Worm (Caenorhabditis elegans) whole organism, L2 larva: Measurements from ENCODE around the gene B0035.18.

ENCODE experiments used
- aly-2 ChIP-seq: fragments of 150-350 bp; optimal IDR thresholded peaks from 2 replicates; lab custom pipeline; 2014; ENCODE audit warnings: missing biosample characterization, missing genetic modification characterization
- ama-1 ChIP-seq: fragments of 150-350 bp; optimal IDR thresholded peaks from 2 replicates; lab custom pipeline; 2018; ENCODE audit warnings: inconsistent platforms
- dmd-4 ChIP-seq: sonication (generic microtip); optimal IDR thresholded peaks from 2 replicates; lab custom pipeline; 2017; ENCODE audit warnings: missing biosample characterization, missing genetic modification characterization
- egl-27 ChIP-seq: sonication (generic microtip); optimal IDR thresholded peaks from 3 replicates; lab custom pipeline; 2017; ENCODE audit warnings: missing biosample characterization, missing genetic modification reagents, missing genetic modification characterization
- lsy-2 ChIP-seq, 2 experiments: fragments of 150-350 bp in 1 of 2; sonication (generic microtip) in 1 of 2; optimal IDR thresholded peaks; 2 replicates each; lab custom pipeline; 2014 to 2017; ENCODE audit warnings: missing biosample characterization in 2 of 2, missing genetic modification characterization in 2 of 2
- mab-5 ChIP-seq: fragments of 150-350 bp; optimal IDR thresholded peaks from 2 replicates; lab custom pipeline; 2014; ENCODE audit warnings: missing biosample characterization, missing genetic modification characterization
- nhr-11 ChIP-seq: fragments of 150-350 bp; optimal IDR thresholded peaks from 2 replicates; lab custom pipeline; 2014; ENCODE audit warnings: missing biosample characterization, missing genetic modification characterization
- nhr-12 ChIP-seq: fragments of 150-350 bp; optimal IDR thresholded peaks from 2 replicates; lab custom pipeline; 2014; ENCODE audit warnings: missing biosample characterization, missing genetic modification characterization
- nhr-237 ChIP-seq: fragments of 150-350 bp; optimal IDR thresholded peaks from 2 replicates; lab custom pipeline; 2014; ENCODE audit warnings: missing biosample characterization, missing genetic modification characterization
- sem-4 ChIP-seq: fragments of 150-350 bp; optimal IDR thresholded peaks from 2 replicates; lab custom pipeline; 2014; ENCODE audit warnings: missing biosample characterization, missing genetic modification reagents, missing genetic modification characterization
- snpc-4 ChIP-seq: fragments of 150-350 bp; optimal IDR thresholded peaks from 2 replicates; lab custom pipeline; 2014; ENCODE audit warnings: missing biosample characterization, missing genetic modification characterization
- unc-62 ChIP-seq: fragments of 150-350 bp; optimal IDR thresholded peaks from 2 replicates; lab custom pipeline; 2014; ENCODE audit warnings: missing biosample characterization, missing genetic modification reagents, missing genetic modification characterization
- ztf-11 ChIP-seq: sonication (generic microtip); optimal IDR thresholded peaks from 2 replicates; lab custom pipeline; 2017; ENCODE audit warnings: missing biosample characterization, missing genetic modification characterization
- ztf-4 ChIP-seq: fragments of 150-350 bp; optimal IDR thresholded peaks from 2 replicates; lab custom pipeline; 2014; ENCODE audit warnings: missing biosample characterization, missing genetic modification characterization

- TF ChIP-seq nhr-11 (no peak), egl-27 (tag; lab: Kevin White, UChicago) (no peak), nhr-12 (tag; lab: Kevin White, UChicago) (no peak), snpc-4 (no peak), ztf-11 (tag; lab: Kevin White, UChicago) (no peak), aly-2 (tag; lab: Kevin White, UChicago) (no peak), nhr-237 (tag; lab: Kevin White, UChicago) (no peak), mab-5 (tag; lab: Kevin White, UChicago) (no peak), sem-4 (no peak), dmd-4 (tag; lab: Kevin White, UChicago) (no peak), unc-62 (GFP tag; lab: Kevin White, UChicago) (no peak), lsy-2 (tag; optimal IDR thresholded peaks at IDR 0.05; lab: Kevin White, UChicago) (no peak), ama-1 (no peak), ztf-4 (tag; lab: Kevin White, UChicago) (no peak)
Observed at ce11 chrIV:11361409-11361808, 41.3 kb downstream of the B0035.18 start, which contains the start of gene T01G1.4.
